Fruit fly (Drosophila melanogaster) whole organism, embryonic: ENCODE results near the gene cert.
A peak's percentile ranks its signal among the peaks of the same experiment; 100 is the strongest.

Source experiments
- Asciz ChIP-seq: fragments of 200-800 bp; sonication (Bioruptor generic); optimal IDR thresholded peaks from 2 replicates; lab custom pipeline; 2017; ENCODE audit warnings: missing biosample characterization, mild to moderate bottlenecking, missing genetic modification characterization, missing genetic modification reagents
- CG10431 ChIP-seq: fragments of 200-800 bp; sonication (Bioruptor generic); optimal IDR thresholded peaks from 3 replicates; lab custom pipeline; 2018; ENCODE audit warnings: missing biosample characterization, mild to moderate bottlenecking, missing genetic modification characterization
- CG10654 ChIP-seq: fragments of 200-800 bp; sonication (Bioruptor generic); optimal IDR thresholded peaks from 2 replicates; lab custom pipeline; 2016; ENCODE audit warnings: missing biosample characterization, missing genetic modification characterization
- CG11398 ChIP-seq: fragments of 200-800 bp; sonication (Bioruptor generic); optimal IDR thresholded peaks from 2 replicates; lab custom pipeline; 2016; ENCODE audit warnings: missing biosample characterization, missing genetic modification characterization
- CG13287 ChIP-seq: fragments of 200-800 bp; sonication (Bioruptor generic); IDR thresholded peaks from 2 replicates; pipeline ENCODE4 v1.3.6; 2022; ENCODE audit warnings: missing biosample characterization, missing genetic modification characterization; ENCODE audit not compliant: partially characterized antibody
- CG14050 ChIP-seq: fragments of 200-800 bp; sonication (Bioruptor generic); IDR thresholded peaks from 3 replicates; pipeline ENCODE4 v1.3.6; 2022; ENCODE audit warnings: missing biosample characterization, missing genetic modification characterization
- CG14965 ChIP-seq: fragments of 200-800 bp; sonication (Bioruptor generic); optimal IDR thresholded peaks from 2 replicates; lab custom pipeline; 2016; ENCODE audit warnings: missing biosample characterization, missing genetic modification characterization, borderline replicate concordance
- CG15514 ChIP-seq: fragments of 200-800 bp; sonication (Bioruptor generic); optimal IDR thresholded peaks from 3 replicates; lab custom pipeline; 2017; ENCODE audit warnings: missing biosample characterization, missing genetic modification characterization, mild to moderate bottlenecking, moderate library complexity, missing genetic modification reagents
- CG1603 ChIP-seq: fragments of 200-800 bp; sonication (Bioruptor generic); optimal IDR thresholded peaks from 2 replicates; lab custom pipeline; 2019; ENCODE audit warnings: missing biosample characterization, mild to moderate bottlenecking, missing genetic modification characterization, moderate library complexity
- CG17912 ChIP-seq: fragments of 200-800 bp; sonication (Bioruptor generic); optimal IDR thresholded peaks from 2 replicates; lab custom pipeline; 2018; ENCODE audit warnings: missing biosample characterization, mild to moderate bottlenecking, missing genetic modification characterization
- CG2889 ChIP-seq: fragments of 200-800 bp; sonication (Bioruptor generic); IDR thresholded peaks from 3 replicates; pipeline ENCODE4 v1.3.6; 2022; ENCODE audit warnings: missing biosample characterization, missing genetic modification characterization
- CG3407 ChIP-seq: fragments of 200-800 bp; sonication (Bioruptor generic); optimal IDR thresholded peaks from 2 replicates; lab custom pipeline; 2018; ENCODE audit warnings: missing biosample characterization, mild to moderate bottlenecking, missing genetic modification characterization
- CG34224 ChIP-seq: fragments of 200-800 bp; sonication (Bioruptor generic); IDR thresholded peaks from 3 replicates; pipeline ENCODE4 v1.3.6; 2022; ENCODE audit warnings: missing biosample characterization, missing genetic modification characterization; ENCODE audit not compliant: partially characterized antibody
- CG34422 ChIP-seq: fragments of 200-800 bp; sonication (Bioruptor generic); IDR thresholded peaks from 3 replicates; pipeline ENCODE4 v1.3.6; 2022; ENCODE audit warnings: missing biosample characterization, missing genetic modification characterization
- CG4730 ChIP-seq: fragments of 200-800 bp; sonication (Bioruptor generic); IDR thresholded peaks from 2 replicates; pipeline ENCODE4 v1.3.6; 2022; ENCODE audit warnings: missing biosample characterization, missing genetic modification characterization
- CG4820 ChIP-seq: fragments of 200-800 bp; sonication (Bioruptor generic); optimal IDR thresholded peaks from 3 replicates; lab custom pipeline; 2016; ENCODE audit warnings: missing biosample characterization, missing genetic modification characterization
- CG6765 ChIP-seq: fragments of 200-800 bp; sonication (Bioruptor generic); optimal IDR thresholded peaks from 3 replicates; lab custom pipeline; 2017; ENCODE audit warnings: missing biosample characterization, mild to moderate bottlenecking, missing genetic modification characterization
- CG7357 ChIP-seq: fragments of 200-800 bp; sonication (Bioruptor generic); IDR thresholded peaks from 3 replicates; pipeline ENCODE4 v1.3.6; 2022; ENCODE audit warnings: missing biosample characterization, missing genetic modification characterization
- CG7839 ChIP-seq: fragments of 200-800 bp; sonication (Bioruptor generic); optimal IDR thresholded peaks from 3 replicates; lab custom pipeline; 2018; ENCODE audit warnings: missing biosample characterization, mild to moderate bottlenecking, missing genetic modification characterization, moderate library complexity
- Camta ChIP-seq: fragments of 200-800 bp; sonication (Bioruptor generic); optimal IDR thresholded peaks from 2 replicates; lab custom pipeline; 2016; ENCODE audit warnings: missing biosample characterization, missing genetic modification characterization
- Chrac-16 ChIP-seq: fragments of 200-800 bp; sonication (Bioruptor generic); optimal IDR thresholded peaks from 3 replicates; lab custom pipeline; 2016; ENCODE audit warnings: missing biosample characterization, missing genetic modification characterization
- Doc2 ChIP-seq: fragments of 200-800 bp; sonication (Bioruptor generic); IDR thresholded peaks from 2 replicates; pipeline ENCODE4 v1.3.6; 2022; ENCODE audit warnings: missing biosample characterization, missing genetic modification characterization
- E2f1 ChIP-seq: fragments of 200-800 bp; sonication (Bioruptor generic); IDR thresholded peaks from 2 replicates; pipeline ENCODE4 v1.3.6; 2022; ENCODE audit warnings: missing biosample characterization, missing genetic modification characterization
- HLHmδ ChIP-seq: fragments of 200-800 bp; sonication (Bioruptor generic); optimal IDR thresholded peaks from 2 replicates; lab custom pipeline; 2018; ENCODE audit warnings: missing biosample characterization, mild to moderate bottlenecking, missing genetic modification characterization, moderate library complexity
- Hmr ChIP-seq: fragments of 200-800 bp; sonication (Bioruptor generic); optimal IDR thresholded peaks from 3 replicates; lab custom pipeline; 2017; ENCODE audit warnings: mild to moderate bottlenecking, missing biosample characterization, missing genetic modification reagents, missing genetic modification characterization
- Jarid2 ChIP-seq: fragments of 200-800 bp; sonication (Bioruptor generic); optimal IDR thresholded peaks from 3 replicates; lab custom pipeline; 2017; ENCODE audit warnings: mild to moderate bottlenecking, missing biosample characterization, missing genetic modification reagents, missing genetic modification characterization
- MTF-1 ChIP-seq: fragments of 200-800 bp; sonication (Bioruptor generic); optimal IDR thresholded peaks from 2 replicates; lab custom pipeline; 2018; ENCODE audit warnings: missing biosample characterization, mild to moderate bottlenecking, missing genetic modification characterization, borderline replicate concordance
- Med ChIP-seq: fragments of 200-800 bp; sonication (Bioruptor generic); peaks from one replicate; lab custom pipeline; 2016; ENCODE audit warnings: missing biosample characterization, missing genetic modification characterization, mild to moderate bottlenecking, inconsistent platforms, moderate library complexity
- NK7.1 ChIP-seq: fragments of 200-800 bp; sonication (Bioruptor generic); optimal IDR thresholded peaks from 3 replicates; lab custom pipeline; 2016; ENCODE audit warnings: missing biosample characterization, missing genetic modification characterization
- bcd ChIP-seq: fragments of 200-800 bp; sonication (Bioruptor generic); optimal IDR thresholded peaks from 2 replicates; lab custom pipeline; 2017; ENCODE audit warnings: missing biosample characterization, mild to moderate bottlenecking, missing genetic modification characterization
- cato ChIP-seq: fragments of 200-800 bp; sonication (Bioruptor generic); optimal IDR thresholded peaks from 2 replicates; lab custom pipeline; 2016; ENCODE audit warnings: missing biosample characterization, missing genetic modification characterization, borderline replicate concordance
- cwo ChIP-seq: fragments of 200-800 bp; sonication (Bioruptor generic); optimal IDR thresholded peaks from 3 replicates; lab custom pipeline; 2017; ENCODE audit warnings: missing biosample characterization, missing genetic modification characterization, mild to moderate bottlenecking, moderate library complexity, missing genetic modification reagents
- dm ChIP-seq: fragments of 200-800 bp; sonication (Bioruptor generic); optimal IDR thresholded peaks from 3 replicates; lab custom pipeline; 2016; ENCODE audit warnings: missing biosample characterization, missing genetic modification characterization
- en ChIP-seq: fragments of 200-800 bp; sonication (Bioruptor generic); optimal IDR thresholded peaks from 2 replicates; lab custom pipeline; 2016; ENCODE audit warnings: missing biosample characterization, missing genetic modification characterization
- fd102C ChIP-seq: fragments of 200-800 bp; sonication (Bioruptor generic); optimal IDR thresholded peaks from 2 replicates; lab custom pipeline; 2018; ENCODE audit warnings: missing biosample characterization, mild to moderate bottlenecking, missing genetic modification characterization, moderate library complexity
- fd64A ChIP-seq: fragments of 200-800 bp; sonication (Bioruptor generic); optimal IDR thresholded peaks from 3 replicates; lab custom pipeline; 2018; ENCODE audit warnings: missing biosample characterization, mild to moderate bottlenecking, missing genetic modification characterization
- fu2 ChIP-seq: fragments of 200-800 bp; sonication (Bioruptor generic); optimal IDR thresholded peaks from 2 replicates; lab custom pipeline; 2016; ENCODE audit warnings: missing biosample characterization, missing genetic modification characterization
- hbn ChIP-seq: fragments of 200-800 bp; sonication (Bioruptor generic); IDR thresholded peaks from 2 replicates; pipeline ENCODE4 v1.3.6; 2022; ENCODE audit warnings: missing biosample characterization, missing genetic modification characterization; ENCODE audit not compliant: partially characterized antibody
- insv ChIP-seq, 2 experiments: fragments of 200-800 bp; sonication (Bioruptor generic); optimal IDR thresholded peaks; 3 replicates each; lab custom pipeline; 2016 to 2018; ENCODE audit warnings: missing biosample characterization in 2 of 2, missing genetic modification characterization in 2 of 2
- mld ChIP-seq: fragments of 200-800 bp; sonication (Bioruptor generic); IDR thresholded peaks from 3 replicates; pipeline ENCODE4 v1.3.6; 2022; ENCODE audit warnings: missing biosample characterization, missing genetic modification characterization; ENCODE audit not compliant: partially characterized antibody
- pan ChIP-seq, 4 experiments: fragments of >200 bp in 3 of 4; fragments of 200-800 bp in 1 of 4; sonication (Bioruptor generic) in 1 of 4; optimal IDR thresholded peaks in 3 of 4; IDR thresholded peaks in 1 of 4; 2 replicates each; pipeline versions ENCODE4 v1.3.6 to Lab custom; 2017 to 2022; ENCODE audit warnings: missing biosample characterization in 2 of 4, missing genetic modification characterization in 2 of 4, mixed read lengths in 1 of 4
- run ChIP-seq: fragments of 200-800 bp; sonication (Bioruptor generic); optimal IDR thresholded peaks from 3 replicates; lab custom pipeline; 2018; ENCODE audit warnings: missing biosample characterization, mild to moderate bottlenecking, missing genetic modification characterization
- sc ChIP-seq, 3 experiments: fragments of >200 bp in 2 of 3; fragments of 200-800 bp in 1 of 3; sonication (Bioruptor generic) in 1 of 3; optimal IDR thresholded peaks; 2 replicates in 2 of 3; 3 replicates in 1 of 3; lab custom pipeline; 2017; ENCODE audit warnings: mild to moderate bottlenecking in 1 of 3, missing biosample characterization in 1 of 3, missing genetic modification characterization in 1 of 3, missing genetic modification reagents in 1 of 3
- schlank ChIP-seq: fragments of 200-800 bp; sonication (Bioruptor generic); optimal IDR thresholded peaks from 2 replicates; lab custom pipeline; 2018; ENCODE audit warnings: missing biosample characterization, mild to moderate bottlenecking, missing genetic modification characterization
- sima ChIP-seq: fragments of 200-800 bp; sonication (Bioruptor generic); optimal IDR thresholded peaks from 2 replicates; lab custom pipeline; 2016; ENCODE audit warnings: missing biosample characterization, missing genetic modification characterization
- tin ChIP-seq: fragments of 200-800 bp; sonication (Bioruptor generic); optimal IDR thresholded peaks from 3 replicates; lab custom pipeline; 2016; ENCODE audit warnings: missing biosample characterization, missing genetic modification characterization
- tup ChIP-seq: fragments of 200-800 bp; sonication (Bioruptor generic); optimal IDR thresholded peaks from 2 replicates; lab custom pipeline; 2016; ENCODE audit warnings: missing biosample characterization, mild to moderate bottlenecking, missing genetic modification characterization, moderate library complexity
- twi ChIP-seq: fragments of 200-800 bp; optimal IDR thresholded peaks from 2 replicates; lab custom pipeline; 2019; ENCODE audit warnings: missing biosample characterization, mild to moderate bottlenecking, missing genetic modification characterization, moderate library complexity
- vfl ChIP-seq: fragments of 200-800 bp; sonication (Bioruptor generic); optimal IDR thresholded peaks from 2 replicates; lab custom pipeline; 2016; ENCODE audit warnings: missing biosample characterization, missing genetic modification characterization
- yki ChIP-seq: fragments of >200 bp; optimal IDR thresholded peaks from 3 replicates; lab custom pipeline; 2018

Gene cert

dm6 chr3L:8296941-8297340 is 7.3 kb upstream of the cert start, which contains the start of gene Rab19 (continued):
- no peak for TF ChIP-seq Jarid2 (GFP tag; lab: Kevin White, UChicago)
- no peak for TF ChIP-seq Doc2 (GFP tag; lab: Robert Waterston, UW)
- no peak for TF ChIP-seq CG6765 (GFP tag; lab: Kevin White, UChicago)
- no peak for TF ChIP-seq MTF-1 (GFP tag; lab: Kevin White, UChicago)
- no peak for TF ChIP-seq sima (GFP tag; lab: Kevin White, UChicago)
- no peak for TF ChIP-seq pan (optimal IDR thresholded peaks at IDR 0.05; lab: Kevin White, UChicago)
- TF ChIP-seq pan (GFP tag; optimal IDR thresholded peaks at IDR 0.05 in 1 of 2, IDR thresholded peaks at IDR 0.05 in 1 of 2), result no peak
- no peak for TF ChIP-seq vfl (GFP tag; lab: Kevin White, UChicago)
- no peak for TF ChIP-seq en (GFP tag; lab: Kevin White, UChicago)
- TF ChIP-seq Hmr (GFP tag; lab: Kevin White, UChicago), result no peak
- TF ChIP-seq CG13287, result peak; percentile 97
- TF ChIP-seq CG4820, result no peak
- peak; percentile 87 for TF ChIP-seq hbn
- TF ChIP-seq Camta, result no peak
- TF ChIP-seq CG14965 (GFP tag; lab: Kevin White, UChicago), result no peak
- TF ChIP-seq schlank (tag; lab: Kevin White, UChicago), result no peak
- no peak for TF ChIP-seq CG7839 (tag; lab: Kevin White, UChicago)
- TF ChIP-seq CG4730 (GFP tag; lab: Robert Waterston, UW), result no peak
- TF ChIP-seq CG10431, result no peak
- TF ChIP-seq cato (GFP tag; lab: Kevin White, UChicago), result no peak
- TF ChIP-seq fd102C, result no peak
- TF ChIP-seq NK7.1 (GFP tag; lab: Kevin White, UChicago), result no peak
- TF ChIP-seq CG1603 (tag; lab: Kevin White, UChicago), result no peak
- TF ChIP-seq HLHmδ, result no peak
- no peak for TF ChIP-seq CG2889 (GFP tag; lab: Robert Waterston, UW)
- no peak for TF ChIP-seq tin (GFP tag; lab: Kevin White, UChicago)
- TF ChIP-seq CG14050 (GFP tag; lab: Robert Waterston, UW), result no peak
- TF ChIP-seq Asciz (GFP tag; lab: Kevin White, UChicago), result no peak
- TF ChIP-seq Chrac-16 (GFP tag; lab: Kevin White, UChicago), result no peak
- TF ChIP-seq CG34422 (GFP tag; lab: Robert Waterston, UW), result no peak
- TF ChIP-seq yki (lab: Kevin White, UChicago), result no peak
- peak; percentile 78; the same call in 2 of the 3 replicates for TF ChIP-seq mld
- TF ChIP-seq Med, result peak; percentile 69
- no peak for TF ChIP-seq fu2 (GFP tag; lab: Kevin White, UChicago)
- TF ChIP-seq CG7357, result no peak
- TF ChIP-seq cwo (GFP tag; lab: Kevin White, UChicago), result no peak
- TF ChIP-seq dm (GFP tag; lab: Kevin White, UChicago), result no peak
- no peak for TF ChIP-seq CG17912 (GFP tag; lab: Kevin White, UChicago)
- TF ChIP-seq run (tag; lab: Kevin White, UChicago), result no peak
- no peak for TF ChIP-seq twi (tag; lab: Kevin White, UChicago)
- TF ChIP-seq CG34224, result peak; percentile 95
- no peak for TF ChIP-seq fd64A (GFP tag; lab: Kevin White, UChicago)
- TF ChIP-seq CG3407, result no peak
- TF ChIP-seq insv (GFP tag; optimal IDR thresholded peaks at IDR 0.05; lab: Kevin White, UChicago), result no peak
- TF ChIP-seq tup (GFP tag; lab: Kevin White, UChicago), result no peak
- TF ChIP-seq CG15514 (GFP tag; lab: Kevin White, UChicago), result no peak
- no peak for TF ChIP-seq E2f1 (GFP tag; lab: Robert Waterston, UW)
- no peak for TF ChIP-seq CG11398 (GFP tag; lab: Kevin White, UChicago)
- TF ChIP-seq CG10654 (GFP tag; lab: Kevin White, UChicago), result no peak
- TF ChIP-seq bcd, result no peak
- no peak for TF ChIP-seq sc (optimal IDR thresholded peaks at IDR 0.05; lab: Kevin White, UChicago)
- no peak for TF ChIP-seq sc (GFP tag; optimal IDR thresholded peaks at IDR 0.05; lab: Kevin White, UChicago)
